Fruit fly (Drosophila melanogaster): ENCODE data around the gene CG31533.

CG31533 gene

DNA sequence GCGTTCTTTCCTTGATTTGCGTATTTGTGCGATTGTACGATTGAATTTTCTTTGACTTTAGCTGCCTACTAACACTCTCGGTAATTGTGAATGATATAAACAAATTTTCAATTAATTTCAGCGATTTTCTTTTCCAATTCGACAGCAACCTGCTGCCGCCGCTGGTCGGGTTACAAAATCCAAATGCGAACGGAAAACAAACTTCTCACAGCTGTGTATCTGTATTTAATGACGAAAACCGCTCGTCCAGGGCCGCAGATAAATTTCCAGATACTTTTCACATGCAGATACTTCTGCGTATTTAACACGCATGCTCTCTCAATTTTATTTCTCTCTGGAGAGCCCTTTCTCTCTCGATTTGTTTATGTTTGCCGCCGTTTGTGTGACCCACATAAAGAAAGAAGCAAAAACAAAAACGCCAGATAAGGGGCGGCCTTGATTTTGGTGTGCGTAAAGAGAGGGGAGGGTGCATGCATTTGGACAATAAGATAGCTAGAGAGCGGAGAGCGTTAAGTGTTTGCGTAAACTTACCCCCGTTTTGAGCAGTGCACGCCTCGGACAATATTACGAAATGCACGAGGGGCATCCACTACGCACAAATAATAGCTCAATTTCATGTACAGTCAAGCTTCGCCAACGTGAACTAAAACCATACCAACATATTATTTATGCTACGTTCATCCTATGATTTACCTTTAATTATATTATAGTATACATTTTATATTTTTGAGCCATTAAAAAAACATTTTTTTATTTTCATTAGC is 48.9 kb downstream of the CG31533 start, which contains the start of gene CG12402 (continued):
- TF ChIP-seq CG6791 (GFP tag; IDR thresholded peaks at IDR 0.05; ENCODE audit: partially characterized antibody) (no peak; the same call in 2 of the 3 replicates), dpn (GFP tag; optimal IDR thresholded peaks at IDR 0.05) (peak; percentile 73 to 86), dmrt11E (tag; optimal IDR thresholded peaks at IDR 0.05) (peak; percentile 73), Deaf1 (tag; optimal IDR thresholded peaks at IDR 0.05) (peak; percentile 70)

- TF ChIP-seq Hey (tag; optimal IDR thresholded peaks at IDR 0.05) (no peak), z (GFP tag; IDR thresholded peaks at IDR 0.05) (peak; percentile 93), Bgb (GFP tag; IDR thresholded peaks at IDR 0.05; ENCODE audit: partially characterized antibody) (no peak)
Observed at dm6 chr3R:14107597-14107996, 49.6 kb downstream of the CG31533 start.

Measured in whole organism, embryonic.